Fruit fly (Drosophila melanogaster) whole organism, wandering third instar larva: Measurements from ENCODE around the gene CG43165.

Source experiments
- Mio ChIP-seq: sonication (Bioruptor generic); optimal IDR thresholded peaks from 2 replicates; lab custom pipeline; 2016; ENCODE audit warnings: missing biosample characterization, missing genetic modification characterization
- N ChIP-seq: fragments of >200 bp; optimal IDR thresholded peaks from 2 replicates; lab custom pipeline; 2018; ENCODE audit warnings: missing biosample characterization, missing external identifiers, missing genetic modification characterization
- fru ChIP-seq: fragments of 200-800 bp; sonication (Bioruptor generic); optimal IDR thresholded peaks from 3 replicates; lab custom pipeline; 2016; ENCODE audit warnings: missing biosample characterization, mild to moderate bottlenecking, missing genetic modification characterization
- jim ChIP-seq: fragments of 175-275, 200-325 bp; sonication (Bioruptor generic); optimal IDR thresholded peaks from 2 replicates; lab custom pipeline; 2016; ENCODE audit warnings: missing biosample characterization, mild to moderate bottlenecking, missing genetic modification characterization
- pan ChIP-seq: fragments of >200 bp; optimal IDR thresholded peaks from 2 replicates; lab custom pipeline; 2017
- usp ChIP-seq: fragments of >200 bp; optimal IDR thresholded peaks from 2 replicates; lab custom pipeline; 2017; ENCODE audit warnings: missing biosample characterization, missing genetic modification characterization

- no peak for TF ChIP-seq pan (lab: Kevin White, UChicago)
- TF ChIP-seq fru = peak; percentile 50
- TF ChIP-seq N (GFP tag; lab: Kevin White, UChicago) = no peak
- TF ChIP-seq Mio = no peak
- no peak for TF ChIP-seq usp
- no peak for TF ChIP-seq jim (GFP tag; lab: Kevin White, UChicago)
Observed at dm6 chr2L:3647521-3648172, 47.2 kb downstream of the CG43165 start.
